Fruit fly (Drosophila melanogaster) whole organism, embryonic: ENCODE data around the gene Pxd.

Experiments used
- Asciz ChIP-seq: fragments of 200-800 bp; sonication (Bioruptor generic); optimal IDR thresholded peaks from 2 replicates; lab custom pipeline; 2017; ENCODE audit warnings: missing biosample characterization, mild to moderate bottlenecking, missing genetic modification characterization, missing genetic modification reagents
- Atf-2 ChIP-seq: fragments of 200-800 bp; sonication (Bioruptor generic); optimal IDR thresholded peaks from 2 replicates; lab custom pipeline; 2016; ENCODE audit warnings: missing biosample characterization, missing genetic modification characterization
- Blimp-1 ChIP-seq: fragments of 200-800 bp; sonication (Bioruptor generic); optimal IDR thresholded peaks from 3 replicates; lab custom pipeline; 2018; ENCODE audit warnings: missing biosample characterization, missing genetic modification characterization, mild to moderate bottlenecking, moderate library complexity, missing genetic modification reagents
- CG10147 ChIP-seq: fragments of 200-800 bp; sonication (Bioruptor generic); optimal IDR thresholded peaks from 2 replicates; lab custom pipeline; 2019; ENCODE audit warnings: missing biosample characterization, mild to moderate bottlenecking, missing genetic modification characterization, moderate library complexity
- CG11696 ChIP-seq: fragments of 200-800 bp; sonication (Bioruptor generic); IDR thresholded peaks from 2 replicates; pipeline ENCODE4 v1.3.6; 2022; ENCODE audit warnings: missing biosample characterization, missing genetic modification characterization
- CG12104 ChIP-seq: fragments of 200-800 bp; sonication (Bioruptor generic); optimal IDR thresholded peaks from 3 replicates; lab custom pipeline; 2016; ENCODE audit warnings: missing biosample characterization, missing genetic modification characterization
- CG12155 ChIP-seq: fragments of 200-800 bp; sonication (Bioruptor generic); optimal IDR thresholded peaks from 3 replicates; lab custom pipeline; 2016; ENCODE audit warnings: missing biosample characterization, missing genetic modification characterization
- CG12659 ChIP-seq: fragments of 200-800 bp; sonication (Bioruptor generic); optimal IDR thresholded peaks from 3 replicates; lab custom pipeline; 2017; ENCODE audit warnings: mild to moderate bottlenecking, missing biosample characterization, missing genetic modification reagents, missing genetic modification characterization
- CG12942 ChIP-seq: fragments of 200-800 bp; sonication (Bioruptor generic); optimal IDR thresholded peaks from 3 replicates; lab custom pipeline; 2016; ENCODE audit warnings: missing biosample characterization, missing genetic modification characterization
- CG13287 ChIP-seq: fragments of 200-800 bp; sonication (Bioruptor generic); IDR thresholded peaks from 2 replicates; pipeline ENCODE4 v1.3.6; 2022; ENCODE audit warnings: missing biosample characterization, missing genetic modification characterization; ENCODE audit not compliant: partially characterized antibody
- CG13296 ChIP-seq: fragments of 200-800 bp; sonication (Bioruptor generic); optimal IDR thresholded peaks from 3 replicates; lab custom pipeline; 2018; ENCODE audit warnings: missing biosample characterization, mild to moderate bottlenecking, missing genetic modification characterization
- CG13424 ChIP-seq: fragments of 200-800 bp; sonication (Bioruptor generic); optimal IDR thresholded peaks from 2 replicates; lab custom pipeline; 2019; ENCODE audit warnings: missing biosample characterization, mild to moderate bottlenecking, missing genetic modification characterization, moderate library complexity
- CG13894 ChIP-seq: fragments of 200-800 bp; sonication (Bioruptor generic); optimal IDR thresholded peaks from 3 replicates; lab custom pipeline; 2018; ENCODE audit warnings: missing biosample characterization, mild to moderate bottlenecking, missing genetic modification characterization, moderate library complexity
- CG1603 ChIP-seq: fragments of 200-800 bp; sonication (Bioruptor generic); optimal IDR thresholded peaks from 2 replicates; lab custom pipeline; 2019; ENCODE audit warnings: missing biosample characterization, mild to moderate bottlenecking, missing genetic modification characterization, moderate library complexity
- CG17802 ChIP-seq: fragments of 200-800 bp; sonication (Bioruptor generic); optimal IDR thresholded peaks from 2 replicates; lab custom pipeline; 2018; ENCODE audit warnings: missing biosample characterization, mild to moderate bottlenecking, missing genetic modification characterization, moderate library complexity
- CG1832 ChIP-seq: fragments of 200-800 bp; sonication (Bioruptor generic); optimal IDR thresholded peaks from 2 replicates; lab custom pipeline; 2017; ENCODE audit warnings: missing biosample characterization, mild to moderate bottlenecking, missing genetic modification characterization, inconsistent platforms
- CG31224 ChIP-seq: fragments of 200-800 bp; sonication (Bioruptor generic); IDR thresholded peaks from 2 replicates; pipeline ENCODE4 v1.3.6; 2022; ENCODE audit warnings: missing biosample characterization, missing genetic modification characterization
- CG34224 ChIP-seq: fragments of 200-800 bp; sonication (Bioruptor generic); IDR thresholded peaks from 3 replicates; pipeline ENCODE4 v1.3.6; 2022; ENCODE audit warnings: missing biosample characterization, missing genetic modification characterization; ENCODE audit not compliant: partially characterized antibody
- CG4854 ChIP-seq: fragments of 200-800 bp; sonication (Bioruptor generic); optimal IDR thresholded peaks from 2 replicates; lab custom pipeline; 2016; ENCODE audit warnings: missing biosample characterization, missing genetic modification characterization, inconsistent platforms
- CG6689 ChIP-seq: fragments of 200-800 bp; sonication (Bioruptor generic); IDR thresholded peaks from 2 replicates; pipeline ENCODE4 v1.3.6; 2022; ENCODE audit warnings: missing biosample characterization, missing genetic modification characterization
- CG6791 ChIP-seq: fragments of 200-800 bp; sonication (Bioruptor generic); IDR thresholded peaks from 3 replicates; pipeline ENCODE4 v1.3.6; 2022; ENCODE audit warnings: missing biosample characterization, missing genetic modification characterization; ENCODE audit not compliant: partially characterized antibody
- CG7963 ChIP-seq: fragments of 200-800 bp; sonication (Bioruptor generic); IDR thresholded peaks from 3 replicates; pipeline ENCODE4 v1.3.6; 2022; ENCODE audit warnings: missing biosample characterization, missing genetic modification characterization; ENCODE audit not compliant: partially characterized antibody
- D19B ChIP-seq: fragments of 200-800 bp; sonication (Bioruptor generic); optimal IDR thresholded peaks from 2 replicates; lab custom pipeline; 2017; ENCODE audit warnings: missing biosample characterization, mild to moderate bottlenecking, missing genetic modification characterization
- Deaf1 ChIP-seq: fragments of 200-800 bp; optimal IDR thresholded peaks from 3 replicates; lab custom pipeline; 2019; ENCODE audit warnings: missing biosample characterization, mild to moderate bottlenecking, missing genetic modification characterization, moderate library complexity
- Hsf ChIP-seq: fragments of 200-800 bp; sonication (Bioruptor generic); optimal IDR thresholded peaks from 3 replicates; lab custom pipeline; 2016; ENCODE audit warnings: missing biosample characterization, missing genetic modification characterization
- Med ChIP-seq: fragments of 200-800 bp; sonication (Bioruptor generic); peaks from one replicate; lab custom pipeline; 2016; ENCODE audit warnings: missing biosample characterization, missing genetic modification characterization, mild to moderate bottlenecking, inconsistent platforms, moderate library complexity
- NfI ChIP-seq: fragments of 200-800 bp; sonication (Bioruptor generic); optimal IDR thresholded peaks from 3 replicates; lab custom pipeline; 2018; ENCODE audit warnings: missing biosample characterization, mild to moderate bottlenecking, missing genetic modification characterization, moderate library complexity
- Tbp ChIP-seq: fragments of >200 bp; optimal IDR thresholded peaks from 2 replicates; lab custom pipeline; 2018; ENCODE audit warnings: missing biosample characterization, missing genetic modification characterization
- YL-1 ChIP-seq: fragments of 200-800 bp; sonication (Bioruptor generic); optimal IDR thresholded peaks from 3 replicates; lab custom pipeline; 2017; ENCODE audit warnings: missing biosample characterization, mild to moderate bottlenecking, missing genetic modification characterization
- al ChIP-seq: fragments of 200-800 bp; sonication (Bioruptor generic); IDR thresholded peaks from 2 replicates; pipeline ENCODE4 v1.3.6; 2022; ENCODE audit warnings: missing biosample characterization, missing genetic modification characterization
- bcd ChIP-seq: fragments of 200-800 bp; sonication (Bioruptor generic); optimal IDR thresholded peaks from 2 replicates; lab custom pipeline; 2017; ENCODE audit warnings: missing biosample characterization, mild to moderate bottlenecking, missing genetic modification characterization
- corto ChIP-seq: fragments of 200-800 bp; sonication (Bioruptor generic); optimal IDR thresholded peaks from 2 replicates; lab custom pipeline; 2016; ENCODE audit warnings: missing biosample characterization, mild to moderate bottlenecking, missing genetic modification characterization, moderate library complexity
- danr ChIP-seq: fragments of 200-800 bp; sonication (Bioruptor generic); IDR thresholded peaks from 2 replicates; pipeline ENCODE4 v1.3.6; 2022; ENCODE audit warnings: missing biosample characterization, missing genetic modification characterization
- dpn ChIP-seq, 2 experiments: fragments of 200-800 bp; sonication (Bioruptor generic); optimal IDR thresholded peaks; 3 replicates each; lab custom pipeline; 2016; ENCODE audit warnings: missing biosample characterization in 2 of 2, missing genetic modification characterization in 2 of 2
- gce ChIP-seq: fragments of 200-800 bp; sonication (Bioruptor generic); IDR thresholded peaks from 3 replicates; pipeline ENCODE4 v1.3.6; 2022; ENCODE audit warnings: missing biosample characterization, missing genetic modification characterization
- gcm ChIP-seq: fragments of 200-800 bp; sonication (Bioruptor generic); optimal IDR thresholded peaks from 2 replicates; lab custom pipeline; 2019; ENCODE audit warnings: missing biosample characterization, mild to moderate bottlenecking, missing genetic modification characterization, moderate library complexity
- grn ChIP-seq: fragments of 200-800 bp; sonication (Bioruptor generic); optimal IDR thresholded peaks from 3 replicates; lab custom pipeline; 2017; ENCODE audit warnings: missing biosample characterization, missing genetic modification characterization
- kay ChIP-seq: fragments of 200-800 bp; sonication (Bioruptor generic); optimal IDR thresholded peaks from 2 replicates; lab custom pipeline; 2016; ENCODE audit warnings: missing biosample characterization, missing genetic modification characterization
- oc ChIP-seq: fragments of 200-800 bp; sonication (Bioruptor generic); optimal IDR thresholded peaks from 2 replicates; lab custom pipeline; 2018; ENCODE audit warnings: missing biosample characterization, mild to moderate bottlenecking, missing genetic modification characterization, moderate library complexity
- pnt ChIP-seq: fragments of 200-800 bp; sonication (Bioruptor generic); optimal IDR thresholded peaks from 3 replicates; lab custom pipeline; 2016; ENCODE audit warnings: missing biosample characterization, missing genetic modification characterization
- pzg ChIP-seq: fragments of 200-800 bp; sonication (Bioruptor generic); optimal IDR thresholded peaks from 3 replicates; lab custom pipeline; 2018; ENCODE audit warnings: missing biosample characterization, mild to moderate bottlenecking, missing genetic modification characterization, moderate library complexity
- sd ChIP-seq: fragments of 200-800 bp; sonication (Bioruptor generic); optimal IDR thresholded peaks from 3 replicates; lab custom pipeline; 2018; ENCODE audit warnings: missing biosample characterization, mild to moderate bottlenecking, missing genetic modification characterization, moderate library complexity
- slbo ChIP-seq: fragments of 200-800 bp; sonication (Bioruptor generic); IDR thresholded peaks from 2 replicates; pipeline ENCODE4 v1.3.6; 2022; ENCODE audit warnings: missing biosample characterization, missing genetic modification characterization
- sna ChIP-seq: fragments of 200-800 bp; sonication (Bioruptor generic); IDR thresholded peaks from 2 replicates; pipeline ENCODE4 v1.3.6; 2022; ENCODE audit warnings: missing biosample characterization, missing genetic modification characterization; ENCODE audit not compliant: partially characterized antibody
- stwl ChIP-seq: fragments of 200-800 bp; sonication (Bioruptor generic); optimal IDR thresholded peaks from 3 replicates; lab custom pipeline; 2018; ENCODE audit warnings: missing biosample characterization, mild to moderate bottlenecking, missing genetic modification characterization, moderate library complexity
- tin ChIP-seq: fragments of 200-800 bp; sonication (Bioruptor generic); optimal IDR thresholded peaks from 3 replicates; lab custom pipeline; 2016; ENCODE audit warnings: missing biosample characterization, missing genetic modification characterization
- twi ChIP-seq: fragments of 200-800 bp; optimal IDR thresholded peaks from 2 replicates; lab custom pipeline; 2019; ENCODE audit warnings: missing biosample characterization, mild to moderate bottlenecking, missing genetic modification characterization, moderate library complexity
- zfh1 ChIP-seq: fragments of 200-800 bp; sonication (Bioruptor generic); IDR thresholded peaks from 3 replicates; pipeline ENCODE4 v1.3.6; 2022; ENCODE audit warnings: missing biosample characterization, missing genetic modification characterization
- zfh2 ChIP-seq: fragments of 200-800 bp; sonication (Bioruptor generic); optimal IDR thresholded peaks from 2 replicates; lab custom pipeline; 2016; ENCODE audit warnings: missing biosample characterization, missing genetic modification characterization

Pxd gene

dm6 chr3R:17072526-17073114 lies 58.2 kb downstream of the Pxd start, which contains the start of the genes Ns1 and mRpS11 (continued):
- TF ChIP-seq CG1603 = peak; percentile 78
- peak; percentile 52; the same call in 2 of the 3 replicates for TF ChIP-seq CG6791
- TF ChIP-seq Atf-2 = peak; percentile 2
- TF ChIP-seq tin (GFP tag; lab: Kevin White, UChicago) = peak; percentile 11
- TF ChIP-seq danr = no peak
- TF ChIP-seq CG10147 = no peak
- 0 out of 2 replicates have a peak, but pooled peaks have one; percentile 17 for TF ChIP-seq sna (GFP tag; lab: Robert Waterston, UW)
- TF ChIP-seq CG31224 (GFP tag; lab: Robert Waterston, UW) = no peak
- peak; percentile 34 for TF ChIP-seq twi (tag; lab: Kevin White, UChicago)
- TF ChIP-seq CG13424 = peak; percentile 14
- peak; percentile 3 for TF ChIP-seq CG4854 (GFP tag; lab: Kevin White, UChicago)
- TF ChIP-seq Deaf1 (tag; lab: Kevin White, UChicago) = no peak
- no peak for TF ChIP-seq CG12155
- TF ChIP-seq grn (GFP tag; lab: Kevin White, UChicago) = no peak
- 0 out of 3 replicates have a peak, but pooled peaks have one; percentile 22 for TF ChIP-seq zfh1 (GFP tag; lab: Robert Waterston, UW)
- TF ChIP-seq pnt (GFP tag; lab: Kevin White, UChicago) = no peak
- no peak for TF ChIP-seq CG11696 (GFP tag; lab: Robert Waterston, UW)
- TF ChIP-seq oc = no peak
- TF ChIP-seq Hsf (GFP tag; lab: Kevin White, UChicago) = peak; percentile 35
- no peak for TF ChIP-seq Tbp (GFP tag; lab: Kevin White, UChicago)
- TF ChIP-seq bcd (GFP tag; lab: Kevin White, UChicago) = peak; percentile 14
- no peak for TF ChIP-seq kay (GFP tag; lab: Kevin White, UChicago)
- peak; percentile 83 for TF ChIP-seq stwl (tag; lab: Kevin White, UChicago)
- TF ChIP-seq CG13287 (GFP tag; lab: Robert Waterston, UW) = peak; percentile 57; the same call in 1 of the 2 replicates
- peak; percentile 69 for TF ChIP-seq CG12659 (GFP tag; lab: Kevin White, UChicago)
- TF ChIP-seq YL-1 = peak; percentile 100
- TF ChIP-seq CG1832 (GFP tag; lab: Kevin White, UChicago) = no peak
- TF ChIP-seq gcm = no peak
- no peak for TF ChIP-seq Blimp-1 (GFP tag; lab: Kevin White, UChicago)
- TF ChIP-seq CG6689 (GFP tag; lab: Robert Waterston, UW) = no peak
- TF ChIP-seq D19B (GFP tag; lab: Kevin White, UChicago) = no peak
- TF ChIP-seq CG17802 (tag; lab: Kevin White, UChicago) = peak; percentile 10
- peak; percentile 58 for TF ChIP-seq slbo (GFP tag; lab: Robert Waterston, UW)
- TF ChIP-seq CG7963 (GFP tag; lab: Robert Waterston, UW) = peak; percentile 44; the same call in 2 of the 3 replicates
- peak; percentile 91 for TF ChIP-seq pzg (GFP tag; lab: Kevin White, UChicago)
- TF ChIP-seq sd (tag; lab: Kevin White, UChicago) = peak; percentile 60
- TF ChIP-seq CG34224 (GFP tag; lab: Robert Waterston, UW) = no peak
- TF ChIP-seq gce (GFP tag; lab: Robert Waterston, UW) = no peak
- peak; percentile 29 for TF ChIP-seq CG13296 (GFP tag; lab: Kevin White, UChicago)
- peak; percentile 29 to 52 for TF ChIP-seq dpn (GFP tag; optimal IDR thresholded peaks at IDR 0.05; lab: Kevin White, UChicago)
- no peak for TF ChIP-seq Asciz (GFP tag; lab: Kevin White, UChicago)
- TF ChIP-seq zfh2 (GFP tag; lab: Kevin White, UChicago) = peak; percentile 52
- peak; percentile 20 for TF ChIP-seq CG13894
- no peak for TF ChIP-seq CG12942
- peak; percentile 58 for TF ChIP-seq NfI
- TF ChIP-seq CG12104 (GFP tag; lab: Kevin White, UChicago) = peak; percentile 49
- no peak for TF ChIP-seq al (GFP tag; lab: Robert Waterston, UW)
- no peak for TF ChIP-seq corto (GFP tag; lab: Kevin White, UChicago)
- TF ChIP-seq Med = peak; percentile 94
